Fruit fly (Drosophila melanogaster) whole organism, embryonic: ENCODE measurements around the gene CG32354.

ENCODE experiments used
- Aef1 ChIP-seq: fragments of 200-800 bp; sonication (Bioruptor generic); IDR thresholded peaks from 3 replicates; pipeline ENCODE4 v1.3.6; 2022; ENCODE audit warnings: missing biosample characterization, missing genetic modification characterization
- B-H1 ChIP-seq: fragments of 200-800 bp; sonication (Bioruptor generic); IDR thresholded peaks from 3 replicates; pipeline ENCODE4 v1.3.6; 2022; ENCODE audit warnings: missing biosample characterization, missing genetic modification characterization
- B-H2 ChIP-seq: fragments of 200-800 bp; sonication (Bioruptor generic); optimal IDR thresholded peaks from 2 replicates; lab custom pipeline; 2018; ENCODE audit warnings: missing biosample characterization, mild to moderate bottlenecking, missing genetic modification characterization
- CG1024 ChIP-seq: fragments of 200-800 bp; sonication (Bioruptor generic); IDR thresholded peaks from 2 replicates; pipeline ENCODE4 v1.3.6; 2022; ENCODE audit warnings: missing biosample characterization, missing genetic modification characterization
- CG10274 ChIP-seq: fragments of 200-800 bp; sonication (Bioruptor generic); optimal IDR thresholded peaks from 3 replicates; lab custom pipeline; 2017; ENCODE audit warnings: missing biosample characterization, mild to moderate bottlenecking, missing genetic modification characterization
- CG11247 ChIP-seq: fragments of 200-800 bp; sonication (Bioruptor generic); IDR thresholded peaks from 2 replicates; pipeline ENCODE4 v1.3.6; 2022; ENCODE audit warnings: missing biosample characterization, missing genetic modification characterization
- CG11456 ChIP-seq: fragments of 200-800 bp; sonication (Bioruptor generic); IDR thresholded peaks from 3 replicates; pipeline ENCODE4 v1.3.6; 2022; ENCODE audit warnings: missing biosample characterization, missing genetic modification characterization
- CG11504 ChIP-seq: fragments of 200-800 bp; sonication (Bioruptor generic); optimal IDR thresholded peaks from 3 replicates; lab custom pipeline; 2019; ENCODE audit warnings: missing biosample characterization, mild to moderate bottlenecking, missing genetic modification characterization, moderate library complexity
- CG16815 ChIP-seq: fragments of 200-800 bp; sonication (Bioruptor generic); optimal IDR thresholded peaks from 3 replicates; lab custom pipeline; 2017; ENCODE audit warnings: missing biosample characterization, mild to moderate bottlenecking, missing genetic modification characterization
- CG17328 ChIP-seq: fragments of 200-800 bp; sonication (Bioruptor generic); IDR thresholded peaks from 2 replicates; pipeline ENCODE4 v1.3.6; 2022; ENCODE audit warnings: missing biosample characterization, missing genetic modification characterization
- CG17612 ChIP-seq: fragments of 200-800 bp; sonication (Bioruptor generic); IDR thresholded peaks from 2 replicates; pipeline ENCODE4 v1.3.6; 2022; ENCODE audit warnings: missing biosample characterization, missing genetic modification characterization
- CG1832 ChIP-seq: fragments of 200-800 bp; sonication (Bioruptor generic); optimal IDR thresholded peaks from 2 replicates; lab custom pipeline; 2017; ENCODE audit warnings: missing biosample characterization, mild to moderate bottlenecking, missing genetic modification characterization, inconsistent platforms
- CG2129 ChIP-seq: fragments of 200-800 bp; sonication (Bioruptor generic); IDR thresholded peaks from 2 replicates; pipeline ENCODE4 v1.3.6; 2022; ENCODE audit warnings: missing biosample characterization, missing genetic modification characterization; ENCODE audit not compliant: partially characterized antibody
- CG42726 ChIP-seq: fragments of 200-800 bp; sonication (Bioruptor generic); IDR thresholded peaks from 2 replicates; pipeline ENCODE4 v1.3.6; 2022; ENCODE audit warnings: missing biosample characterization, missing genetic modification characterization; ENCODE audit not compliant: partially characterized antibody
- CG4424 ChIP-seq: fragments of 200-800 bp; sonication (Bioruptor generic); optimal IDR thresholded peaks from 3 replicates; lab custom pipeline; 2016; ENCODE audit warnings: missing biosample characterization, missing genetic modification characterization
- CG4820 ChIP-seq: fragments of 200-800 bp; sonication (Bioruptor generic); optimal IDR thresholded peaks from 3 replicates; lab custom pipeline; 2016; ENCODE audit warnings: missing biosample characterization, missing genetic modification characterization
- CG5245 ChIP-seq: fragments of 200-800 bp; sonication (Bioruptor generic); optimal IDR thresholded peaks from 3 replicates; lab custom pipeline; 2016; ENCODE audit warnings: missing biosample characterization, missing genetic modification characterization
- CG6765 ChIP-seq: fragments of 200-800 bp; sonication (Bioruptor generic); optimal IDR thresholded peaks from 3 replicates; lab custom pipeline; 2017; ENCODE audit warnings: missing biosample characterization, mild to moderate bottlenecking, missing genetic modification characterization
- CG7271 ChIP-seq: fragments of 200-800 bp; sonication (Bioruptor generic); optimal IDR thresholded peaks from 2 replicates; lab custom pipeline; 2018; ENCODE audit warnings: missing biosample characterization, mild to moderate bottlenecking, missing genetic modification characterization, moderate library complexity
- CG7745 ChIP-seq: fragments of 200-800 bp; sonication (Bioruptor generic); optimal IDR thresholded peaks from 2 replicates; lab custom pipeline; 2018; ENCODE audit warnings: missing biosample characterization, mild to moderate bottlenecking, missing genetic modification characterization, moderate library complexity
- CG7963 ChIP-seq: fragments of 200-800 bp; sonication (Bioruptor generic); IDR thresholded peaks from 3 replicates; pipeline ENCODE4 v1.3.6; 2022; ENCODE audit warnings: missing biosample characterization, missing genetic modification characterization; ENCODE audit not compliant: partially characterized antibody
- CG8765 ChIP-seq: fragments of 200-800 bp; sonication (Bioruptor generic); IDR thresholded peaks from 2 replicates; pipeline ENCODE4 v1.3.6; 2022; ENCODE audit warnings: missing biosample characterization, missing genetic modification characterization
- Dek ChIP-seq: fragments of 200-800 bp; sonication (Bioruptor generic); optimal IDR thresholded peaks from 3 replicates; lab custom pipeline; 2019; ENCODE audit warnings: missing biosample characterization, mild to moderate bottlenecking, missing genetic modification characterization, moderate library complexity
- Dll ChIP-seq: fragments of 200-800 bp; sonication (Bioruptor generic); IDR thresholded peaks from 4 replicates; pipeline ENCODE4 v1.3.6; 2022; ENCODE audit warnings: missing biosample characterization, missing genetic modification characterization; ENCODE audit not compliant: partially characterized antibody
- HLH54F ChIP-seq: fragments of 200-800 bp; sonication (Bioruptor generic); optimal IDR thresholded peaks from 3 replicates; lab custom pipeline; 2016; ENCODE audit warnings: missing biosample characterization, missing genetic modification characterization
- Hey ChIP-seq: fragments of 200-800 bp; sonication (Bioruptor generic); optimal IDR thresholded peaks from 3 replicates; lab custom pipeline; 2018; ENCODE audit warnings: missing biosample characterization, mild to moderate bottlenecking, missing genetic modification characterization
- Hmr ChIP-seq: fragments of 200-800 bp; sonication (Bioruptor generic); optimal IDR thresholded peaks from 3 replicates; lab custom pipeline; 2017; ENCODE audit warnings: mild to moderate bottlenecking, missing biosample characterization, missing genetic modification reagents, missing genetic modification characterization
- Lim3 ChIP-seq: fragments of 200-800 bp; sonication (Bioruptor generic); IDR thresholded peaks from 2 replicates; pipeline ENCODE4 v1.3.6; 2022; ENCODE audit warnings: missing biosample characterization, missing genetic modification characterization
- Max ChIP-seq: fragments of 200-800 bp; sonication (Bioruptor generic); optimal IDR thresholded peaks from 2 replicates; lab custom pipeline; 2016; ENCODE audit warnings: missing biosample characterization, mild to moderate bottlenecking, missing genetic modification characterization
- Mes4 ChIP-seq: fragments of 200-800 bp; sonication (Bioruptor generic); optimal IDR thresholded peaks from 2 replicates; lab custom pipeline; 2016; ENCODE audit warnings: missing biosample characterization, missing genetic modification characterization
- NC2β ChIP-seq: fragments of 200-800 bp; sonication (Bioruptor generic); optimal IDR thresholded peaks from 2 replicates; lab custom pipeline; 2016; ENCODE audit warnings: missing biosample characterization, missing genetic modification characterization
- Rfx ChIP-seq: fragments of 200-800 bp; sonication (Bioruptor generic); IDR thresholded peaks from 2 replicates; pipeline ENCODE4 v1.3.6; 2022; ENCODE audit warnings: missing biosample characterization, missing genetic modification characterization
- Xbp1 ChIP-seq: fragments of 200-800 bp; sonication (Bioruptor generic); optimal IDR thresholded peaks from 3 replicates; lab custom pipeline; 2016; ENCODE audit warnings: missing biosample characterization, mild to moderate bottlenecking, missing genetic modification characterization
- YL-1 ChIP-seq: fragments of 200-800 bp; sonication (Bioruptor generic); optimal IDR thresholded peaks from 3 replicates; lab custom pipeline; 2017; ENCODE audit warnings: missing biosample characterization, mild to moderate bottlenecking, missing genetic modification characterization
- ato ChIP-seq: fragments of 200-800 bp; sonication (Bioruptor generic); IDR thresholded peaks from 2 replicates; pipeline ENCODE4 v1.3.6; 2022; ENCODE audit warnings: missing biosample characterization, missing genetic modification characterization; ENCODE audit not compliant: partially characterized antibody
- chm ChIP-seq: fragments of 200-800 bp; sonication (Bioruptor generic); IDR thresholded peaks from 2 replicates; pipeline ENCODE4 v1.3.6; 2022; ENCODE audit warnings: missing biosample characterization, missing genetic modification characterization
- crc ChIP-seq: fragments of 200-800 bp; sonication (Bioruptor generic); optimal IDR thresholded peaks from 2 replicates; lab custom pipeline; 2016; ENCODE audit warnings: missing biosample characterization, missing genetic modification characterization
- croc ChIP-seq: fragments of 200-800 bp; sonication (Bioruptor generic); conservative IDR thresholded peaks from 3 replicates; pipeline ENCODE4 v1.3.6; 2022; ENCODE audit warnings: missing biosample characterization, missing genetic modification characterization
- esg ChIP-seq: fragments of 200-800 bp; sonication (Bioruptor generic); conservative IDR thresholded peaks from 2 replicates; pipeline ENCODE4 v1.3.6; 2022; ENCODE audit warnings: missing biosample characterization, missing genetic modification characterization
- exex ChIP-seq: fragments of 200-800 bp; sonication (Bioruptor generic); optimal IDR thresholded peaks from 4 replicates; lab custom pipeline; 2018; ENCODE audit warnings: missing biosample characterization, mild to moderate bottlenecking, missing genetic modification characterization, moderate library complexity
- fd96Cb ChIP-seq: fragments of 200-800 bp; sonication (Bioruptor generic); optimal IDR thresholded peaks from 2 replicates; lab custom pipeline; 2018; ENCODE audit warnings: missing biosample characterization, mild to moderate bottlenecking, missing genetic modification characterization, moderate library complexity
- fru ChIP-seq: fragments of >200 bp; optimal IDR thresholded peaks from 2 replicates; lab custom pipeline; 2017
- kni ChIP-seq: fragments of 200-800 bp; sonication (Bioruptor generic); optimal IDR thresholded peaks from 3 replicates; lab custom pipeline; 2017; ENCODE audit warnings: mild to moderate bottlenecking, missing biosample characterization, missing genetic modification reagents, missing genetic modification characterization
- lab ChIP-seq: fragments of 200-800 bp; sonication (Bioruptor generic); optimal IDR thresholded peaks from 3 replicates; lab custom pipeline; 2017; ENCODE audit warnings: missing biosample characterization, missing genetic modification characterization, mild to moderate bottlenecking, moderate library complexity, missing genetic modification reagents
- phol ChIP-seq: fragments of 200-800 bp; sonication (Bioruptor generic); optimal IDR thresholded peaks from 3 replicates; lab custom pipeline; 2018; ENCODE audit warnings: missing biosample characterization, mild to moderate bottlenecking, missing genetic modification characterization, moderate library complexity
- so ChIP-seq: fragments of 200-800 bp; sonication (Bioruptor generic); IDR thresholded peaks from 3 replicates; pipeline ENCODE4 v1.3.6; 2022; ENCODE audit warnings: missing biosample characterization, missing genetic modification characterization
- sqz ChIP-seq: fragments of 200-800 bp; sonication (Bioruptor generic); optimal IDR thresholded peaks from 3 replicates; lab custom pipeline; 2018; ENCODE audit warnings: missing biosample characterization, mild to moderate bottlenecking, missing genetic modification characterization
- tin ChIP-seq: fragments of 200-800 bp; sonication (Bioruptor generic); optimal IDR thresholded peaks from 3 replicates; lab custom pipeline; 2016; ENCODE audit warnings: missing biosample characterization, missing genetic modification characterization
- yki ChIP-seq: fragments of >200 bp; optimal IDR thresholded peaks from 3 replicates; lab custom pipeline; 2018

Gene CG32354

DNA sequence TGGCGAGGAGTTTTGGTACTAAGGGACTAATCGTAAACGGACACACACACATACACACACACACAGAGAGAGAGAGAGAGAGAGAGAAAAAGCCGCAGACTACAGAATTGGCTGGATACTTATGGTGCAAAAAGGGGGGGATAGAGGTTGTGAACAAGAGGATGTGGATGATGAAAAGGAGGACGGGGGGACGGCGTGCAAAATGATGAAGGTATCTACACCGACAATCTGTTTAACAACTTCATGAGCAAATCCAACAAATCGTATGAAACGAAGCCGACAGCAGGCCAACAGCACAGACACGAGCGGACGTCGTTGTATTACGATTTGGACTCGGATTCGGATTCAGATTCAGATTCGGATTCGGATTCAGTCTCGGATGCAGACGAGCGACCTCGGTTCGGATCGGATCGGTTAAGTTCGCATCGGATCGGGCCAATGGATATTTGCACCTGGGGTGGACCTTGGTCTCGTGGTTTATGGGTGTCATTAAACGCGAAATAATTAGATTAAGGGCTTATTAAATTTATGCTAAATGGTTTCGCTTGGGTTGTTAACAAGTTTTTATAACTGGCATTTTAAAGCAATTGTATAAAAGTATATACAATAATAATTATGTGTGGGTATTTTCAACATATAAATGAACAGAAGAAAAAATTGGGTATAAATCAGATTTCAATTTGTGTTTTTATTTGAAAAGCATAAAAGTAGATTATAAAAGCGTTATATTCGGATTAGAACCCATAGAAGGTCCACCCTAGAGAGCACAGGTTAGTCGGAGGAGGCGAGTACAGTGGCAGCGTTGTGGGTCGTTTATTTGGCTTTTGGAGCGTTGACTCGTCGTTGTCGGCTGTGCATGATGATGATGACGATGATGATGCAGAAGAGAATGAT, 33.3 kb upstream of the CG32354 start (continued):
- TF ChIP-seq Aef1 (GFP tag; lab: Robert Waterston, UW) (peak; percentile 69), CG11456 (GFP tag; lab: Robert Waterston, UW) (peak; percentile 79), Rfx (GFP tag; lab: Robert Waterston, UW) (peak; percentile 83), Hmr (GFP tag; lab: Kevin White, UChicago) (peak; percentile 95), B-H2 (GFP tag; lab: Kevin White, UChicago) (peak; percentile 35), Hey (tag; lab: Kevin White, UChicago) (no peak), Mes4 (GFP tag; lab: Kevin White, UChicago) (peak; percentile 34), CG10274 (GFP tag; lab: Kevin White, UChicago) (peak; percentile 80), exex (tag; lab: Kevin White, UChicago) (peak; percentile 82), CG42726 (no peak), CG17328 (GFP tag; lab: Robert Waterston, UW) (peak; percentile 63), CG4424 (GFP tag; lab: Kevin White, UChicago) (peak; percentile 88), croc (peak; percentile 55; the same call in 2 of the 3 replicates), CG5245 (GFP tag; lab: Kevin White, UChicago) (peak; percentile 71), fd96Cb (peak; percentile 87), CG1024 (GFP tag; lab: Robert Waterston, UW) (peak; percentile 10; the same call in 1 of the 2 replicates), chm (GFP tag; lab: Robert Waterston, UW) (peak; percentile 23; the same call in 1 of the 2 replicates), Lim3 (GFP tag; lab: Robert Waterston, UW) (no peak), CG2129 (no peak), CG7745 (tag; lab: Kevin White, UChicago) (no peak), fru (no peak), esg (GFP tag; lab: Robert Waterston, UW) (peak; percentile 72), CG11504 (tag; lab: Kevin White, UChicago) (peak; percentile 94), B-H1 (GFP tag; lab: Robert Waterston, UW) (peak; percentile 77), CG1832 (no peak), CG4820 (GFP tag; lab: Kevin White, UChicago) (peak; percentile 83), CG17612 (GFP tag; lab: Robert Waterston, UW) (no peak), Dll (GFP tag; lab: Robert Waterston, UW) (no peak), CG8765 (GFP tag; lab: Robert Waterston, UW) (peak; percentile 12; the same call in 1 of the 2 replicates), crc (peak; percentile 73), YL-1 (GFP tag; lab: Kevin White, UChicago) (peak; percentile 73), HLH54F (GFP tag; lab: Kevin White, UChicago) (peak; percentile 17), so (GFP tag; lab: Robert Waterston, UW) (peak; percentile 68), Dek (tag; lab: Kevin White, UChicago) (peak; percentile 85), yki (no peak), Xbp1 (GFP tag; lab: Kevin White, UChicago) (peak; percentile 72), sqz (GFP tag; lab: Kevin White, UChicago) (peak; percentile 72), CG7271 (peak; percentile 42), NC2β (GFP tag; lab: Kevin White, UChicago) (no peak), CG6765 (peak; percentile 92), Max (GFP tag; lab: Kevin White, UChicago) (peak; percentile 91), phol (tag; lab: Kevin White, UChicago) (peak; percentile 91), CG16815 (GFP tag; lab: Kevin White, UChicago) (peak; percentile 58), ato (no peak), lab (GFP tag; lab: Kevin White, UChicago) (peak; percentile 96), CG11247 (peak; percentile 69), CG7963 (GFP tag; lab: Robert Waterston, UW) (no peak), tin (GFP tag; lab: Kevin White, UChicago) (peak; percentile 83), kni (no peak)
